Fruit fly (Drosophila melanogaster) whole organism, prepupa: ENCODE measurements around the gene CG1999.
A peak's percentile ranks its signal among the peaks of the same experiment; 100 is the strongest.

ENCODE experiments used
- CG16779 ChIP-seq: fragments of 200-800 bp; sonication (Bioruptor generic); optimal IDR thresholded peaks from 3 replicates; lab custom pipeline; 2017; ENCODE audit warnings: missing biosample characterization, mild to moderate bottlenecking, missing genetic modification characterization
- CG32006 ChIP-seq: fragments of 200-800 bp; sonication (Bioruptor generic); optimal IDR thresholded peaks from 3 replicates; lab custom pipeline; 2017; ENCODE audit warnings: missing biosample characterization, mild to moderate bottlenecking, missing genetic modification characterization

dm6 chrX:7379569-7379968 lies 21.0 kb downstream of the CG1999 start:
- TF ChIP-seq CG32006 (peak; percentile 15), CG16779 (tag; lab: Kevin White, UChicago) (no peak)
